Fruit fly (Drosophila melanogaster): ENCODE data around the gene p130CAS.

Gene p130CAS

dm6 chr3L:153670-154069 lies 986 bp downstream of the p130CAS start:
- TF ChIP-seq CG8290 (GFP tag; optimal IDR thresholded peaks at IDR 0.05) (no peak), CG8290 (tag; optimal IDR thresholded peaks at IDR 0.05) (peak in 1 of 2 experiments; percentile 32), abd-A (tag; optimal IDR thresholded peaks at IDR 0.05) (peak; percentile 37), seq (GFP tag; IDR thresholded peaks at IDR 0.05) (0 out of 2 replicates have a peak, but pooled peaks have one; percentile 47), chinmo (GFP tag; IDR thresholded peaks at IDR 0.05; ENCODE audit: partially characterized antibody) (0 out of 4 replicates have a peak, but pooled peaks have one; percentile 35), Med (GFP tag) (peak; percentile 67), CG2202 (tag; optimal IDR thresholded peaks at IDR 0.05) (no peak), CG18599 (GFP tag; optimal IDR thresholded peaks at IDR 0.05) (peak; percentile 29), CG32767 (GFP tag; IDR thresholded peaks at IDR 0.05) (peak; percentile 42), pho (GFP tag; optimal IDR thresholded peaks at IDR 0.05) (no peak), aop (GFP tag; IDR thresholded peaks at IDR 0.05) (0 out of 2 replicates have a peak, but pooled peaks have one; percentile 20), CG15514 (GFP tag; optimal IDR thresholded peaks at IDR 0.05) (peak; percentile 6), Hr51 (GFP tag; optimal IDR thresholded peaks at IDR 0.05) (peak in 1 of 2 experiments; percentile 68), CG9437 (GFP tag; optimal IDR thresholded peaks at IDR 0.05) (peak; percentile 43), CG13894 (tag; optimal IDR thresholded peaks at IDR 0.05) (peak; percentile 91), nerfin-1 (tag; optimal IDR thresholded peaks at IDR 0.05) (peak; percentile 7), tll (GFP tag; optimal IDR thresholded peaks at IDR 0.05) (no peak), CG13424 (tag; optimal IDR thresholded peaks at IDR 0.05) (no peak), odd (GFP tag; optimal IDR thresholded peaks at IDR 0.05) (peak; percentile 17), Trl (optimal IDR thresholded peaks at IDR 0.05) (peak in 1 of 2 experiments; percentile 7), Trl (GFP tag; optimal IDR thresholded peaks at IDR 0.05) (no peak), ewg (GFP tag; optimal IDR thresholded peaks at IDR 0.05) (peak; percentile 71), Ets97D (GFP tag; optimal IDR thresholded peaks at IDR 0.05) (no peak), Deaf1 (tag; optimal IDR thresholded peaks at IDR 0.05) (peak; percentile 46), cg (GFP tag; optimal IDR thresholded peaks at IDR 0.05) (no peak), ftz-f1 (GFP tag; optimal IDR thresholded peaks at IDR 0.05) (no peak), Pdp1 (GFP tag; optimal IDR thresholded peaks at IDR 0.05) (peak in 1 of 2 experiments; percentile 62), CG11504 (tag; optimal IDR thresholded peaks at IDR 0.05) (no peak), sug (tag; optimal IDR thresholded peaks at IDR 0.05) (no peak), ken (GFP tag; IDR thresholded peaks at IDR 0.05) (no peak)

dm6 chr3L:156591-157303 lies 4.1 kb downstream of the p130CAS start:
- TF ChIP-seq Meics (GFP tag; optimal IDR thresholded peaks at IDR 0.05) = peak; percentile 63
- peak; percentile 98 for TF ChIP-seq sd (tag; optimal IDR thresholded peaks at IDR 0.05)
- TF ChIP-seq wek (GFP tag; optimal IDR thresholded peaks at IDR 0.05) = no peak
- peak; percentile 8 for TF ChIP-seq CG17385 (GFP tag; optimal IDR thresholded peaks at IDR 0.05)
- TF ChIP-seq grn (GFP tag; optimal IDR thresholded peaks at IDR 0.05) = peak; percentile 45
- TF ChIP-seq zfh1 (GFP tag; IDR thresholded peaks at IDR 0.05) = 0 out of 3 replicates have a peak, but pooled peaks have one; percentile 6
- TF ChIP-seq CG34376 (GFP tag; optimal IDR thresholded peaks at IDR 0.05) = peak; percentile 72
- peak; percentile 10 for TF ChIP-seq CG15479 (GFP tag; optimal IDR thresholded peaks at IDR 0.05)
- TF ChIP-seq Fer3 (tag; optimal IDR thresholded peaks at IDR 0.05) = peak; percentile 9
- 0 out of 2 replicates have a peak, but pooled peaks have one; percentile 9 for TF ChIP-seq E2f1 (GFP tag; IDR thresholded peaks at IDR 0.05)
- peak; percentile 20 for TF ChIP-seq gro (GFP tag; optimal IDR thresholded peaks at IDR 0.05)
- TF ChIP-seq CG6175 (GFP tag; IDR thresholded peaks at IDR 0.05) = no peak
- peak; percentile 19 for TF ChIP-seq schlank (tag; optimal IDR thresholded peaks at IDR 0.05)
- no peak for TF ChIP-seq ham (GFP tag; IDR thresholded peaks at IDR 0.05)
- peak; percentile 76 for TF ChIP-seq CG10543 (GFP tag; optimal IDR thresholded peaks at IDR 0.05)
- TF ChIP-seq CG4820 (GFP tag; optimal IDR thresholded peaks at IDR 0.05) = no peak
- TF ChIP-seq CG32532 (GFP tag; IDR thresholded peaks at IDR 0.05) = peak; percentile 12; the same call in 1 of the 2 replicates
- TF ChIP-seq Hmr (GFP tag; optimal IDR thresholded peaks at IDR 0.05) = peak; percentile 47
- 0 out of 3 replicates have a peak, but pooled peaks have one; percentile 59 for TF ChIP-seq CG2199 (GFP tag; IDR thresholded peaks at IDR 0.05)
- no peak for TF ChIP-seq CG12299 (tag; optimal IDR thresholded peaks at IDR 0.05)

Data from whole organism, embryonic.